Worm (Caenorhabditis elegans) whole organism, L4 larva: ENCODE results near the gene B0563.18.

ENCODE experiments used
- aly-2 ChIP-seq: sonication (generic microtip); optimal IDR thresholded peaks from 2 replicates; lab custom pipeline; 2018; ENCODE audit warnings: missing biosample characterization, missing genetic modification characterization
- ama-1 ChIP-seq: fragments of 150-350 bp; optimal IDR thresholded peaks from 2 replicates; lab custom pipeline; 2014; ENCODE audit warnings: inconsistent platforms, mixed read lengths
- ceh-32 ChIP-seq: sonication (generic microtip); optimal IDR thresholded peaks from 2 replicates; lab custom pipeline; 2016; ENCODE audit warnings: mild to moderate bottlenecking, missing genetic modification characterization, missing compliant biosample characterization; ENCODE audit not compliant: poor library complexity
- lin-13 ChIP-seq: fragments of 150-350 bp; optimal IDR thresholded peaks from 2 replicates; lab custom pipeline; 2014; ENCODE audit warnings: missing biosample characterization, missing genetic modification reagents, missing genetic modification characterization
- lin-39 ChIP-seq: fragments of 150-350 bp; optimal IDR thresholded peaks from 2 replicates; lab custom pipeline; 2014; ENCODE audit warnings: missing biosample characterization, missing genetic modification reagents, missing genetic modification characterization
- mep-1 ChIP-seq: fragments of 150-350 bp; sonication (generic microtip); optimal IDR thresholded peaks from 3 replicates; lab custom pipeline; 2014; ENCODE audit warnings: missing biosample characterization, missing genetic modification characterization
- nhr-28 ChIP-seq: fragments of 150-350 bp; optimal IDR thresholded peaks from 2 replicates; lab custom pipeline; 2014; ENCODE audit warnings: missing biosample characterization, missing genetic modification characterization
- pqm-1 ChIP-seq: sonication (generic microtip); optimal IDR thresholded peaks from 2 replicates; lab custom pipeline; 2017; ENCODE audit warnings: missing biosample characterization, missing genetic modification characterization
- snpc-4 ChIP-seq: fragments of 150-350 bp; optimal IDR thresholded peaks from 2 replicates; lab custom pipeline; 2014; ENCODE audit warnings: missing biosample characterization, missing genetic modification characterization
- tra-1 ChIP-seq: fragments of 200-800 bp; sonication (Bioruptor generic); IDR thresholded peaks from 2 replicates; pipeline ENCODE4 v1.3.6; 2022; ENCODE audit warnings: missing genetic modification reagents, missing genetic modification characterization, missing compliant biosample characterization
- unc-62 ChIP-seq, 3 experiments: fragments of 150-350 bp in 1 of 3; sonication (generic microtip); optimal IDR thresholded peaks in 2 of 3; peaks in 1 of 3; 1 replicate in 1 of 3; 2 replicates in 2 of 3; lab custom pipeline; 2014 to 2017; ENCODE audit warnings: missing biosample characterization in 3 of 3, missing genetic modification characterization in 3 of 3, missing genetic modification reagents in 3 of 3, missing genotype in 1 of 3
- zag-1 ChIP-seq: fragments of 150-350 bp; optimal IDR thresholded peaks from 2 replicates; lab custom pipeline; 2014; ENCODE audit warnings: missing biosample characterization, missing genetic modification characterization

DNA sequence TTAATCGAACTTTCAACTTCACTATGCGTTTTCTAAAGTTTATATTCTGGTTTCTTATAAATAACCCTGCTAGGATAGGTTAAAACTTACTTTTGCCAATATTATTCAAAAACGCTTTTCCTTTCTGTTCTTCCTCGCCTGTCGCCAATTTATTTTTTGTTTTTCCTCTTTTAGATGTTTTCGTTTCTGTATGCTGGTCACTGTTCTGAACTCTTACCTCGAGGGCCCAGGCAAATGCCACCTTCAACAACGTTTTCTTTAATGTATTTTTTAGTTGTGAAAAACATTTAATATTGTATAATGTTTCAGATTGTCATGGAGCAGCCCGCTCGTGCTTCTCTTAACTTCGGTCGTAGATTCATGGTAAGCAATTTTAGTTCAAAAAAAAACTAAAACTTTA, 9.8 kb downstream of the B0563.18 start, which contains the start of gene Y81B9A.3:
- no peak for TF ChIP-seq unc-62 (GFP tag; optimal IDR thresholded peaks at IDR 0.05 in 1 of 2; lab: Kevin White, UChicago)
- TF ChIP-seq unc-62 (tag; optimal IDR thresholded peaks at IDR 0.05; lab: Kevin White, UChicago), result no peak
- no peak for TF ChIP-seq zag-1 (tag; lab: Kevin White, UChicago)
- TF ChIP-seq aly-2 (tag; lab: Kevin White, UChicago), result no peak
- no peak for TF ChIP-seq pqm-1
- no peak for TF ChIP-seq lin-13 (GFP tag; lab: Kevin White, UChicago)
- no peak for TF ChIP-seq ceh-32 (tag; lab: Kevin White, UChicago)
- TF ChIP-seq ama-1 (lab: Kevin White, UChicago), result no peak
- TF ChIP-seq lin-39 (tag; lab: Kevin White, UChicago), result no peak
- no peak for TF ChIP-seq nhr-28 (tag; lab: Kevin White, UChicago)
- no peak for TF ChIP-seq tra-1 (GFP tag; lab: Robert Waterston, UW)
- TF ChIP-seq snpc-4 (tag; lab: Kevin White, UChicago), result no peak
- no peak for TF ChIP-seq mep-1
